Worm (Caenorhabditis elegans) whole organism, L3 larva: Measurements from ENCODE around the gene T25B9.1.
"Not testable (repeated sequence)": the region's sequence is repeated elsewhere in the genome, so short reads cannot be mapped to it uniquely, and the experiment has no call there.

Experiments
- ZK546.5 ChIP-seq: sonication (generic microtip); optimal IDR thresholded peaks from 2 replicates; lab custom pipeline; 2017; ENCODE audit warnings: missing biosample characterization, missing genetic modification characterization
- aly-2 ChIP-seq: fragments of 150-350 bp; optimal IDR thresholded peaks from 2 replicates; lab custom pipeline; 2014; ENCODE audit warnings: missing biosample characterization, missing genetic modification characterization
- ceh-16 ChIP-seq: sonication (generic microtip); optimal IDR thresholded peaks from 2 replicates; lab custom pipeline; 2017; ENCODE audit warnings: missing biosample characterization, missing genetic modification characterization
- ceh-82 ChIP-seq: fragments of 150-350 bp; optimal IDR thresholded peaks from 2 replicates; lab custom pipeline; 2014; ENCODE audit warnings: missing biosample characterization, missing genetic modification characterization
- daf-12 ChIP-seq: fragments of 150-350 bp; optimal IDR thresholded peaks from 2 replicates; lab custom pipeline; 2014; ENCODE audit warnings: missing biosample characterization, missing genetic modification reagents, missing genetic modification characterization
- egl-5 ChIP-seq: fragments of 150-350 bp; optimal IDR thresholded peaks from 2 replicates; lab custom pipeline; 2017; ENCODE audit warnings: missing biosample characterization, missing genetic modification reagents, missing genetic modification characterization, inconsistent platforms
- elt-1 ChIP-seq: fragments of 150-350 bp; optimal IDR thresholded peaks from 2 replicates; lab custom pipeline; 2014; ENCODE audit warnings: missing biosample characterization, missing genetic modification characterization
- elt-2 ChIP-seq: sonication (generic microtip); optimal IDR thresholded peaks from 2 replicates; lab custom pipeline; 2016; ENCODE audit warnings: missing genetic modification reagents, mild to moderate bottlenecking, missing genetic modification characterization, missing compliant biosample characterization
- elt-3 ChIP-seq, 3 experiments: fragments of 150-350 bp in 1 of 3; sonication (generic microtip) in 2 of 3; optimal IDR thresholded peaks; 2 replicates in 2 of 3; 4 replicates in 1 of 3; lab custom pipeline; 2014 to 2017; ENCODE audit warnings: missing biosample characterization in 3 of 3, missing genetic modification characterization in 3 of 3
- eor-1 ChIP-seq, 2 experiments: fragments of 150-350 bp; optimal IDR thresholded peaks; 2 replicates each; lab custom pipeline; 2014 to 2018; ENCODE audit warnings: missing biosample characterization in 2 of 2, missing genetic modification characterization in 2 of 2
- fkh-10 ChIP-seq: sonication (generic microtip); optimal IDR thresholded peaks from 2 replicates; lab custom pipeline; 2017; ENCODE audit warnings: missing biosample characterization, missing genetic modification reagents, missing genetic modification characterization
- fkh-2 ChIP-seq: fragments of 150-350 bp; optimal IDR thresholded peaks from 2 replicates; lab custom pipeline; 2014; ENCODE audit warnings: missing biosample characterization, missing genetic modification reagents, missing genetic modification characterization
- fos-1 ChIP-seq: fragments of 150-350 bp; optimal IDR thresholded peaks from 2 replicates; lab custom pipeline; 2014; ENCODE audit warnings: missing biosample characterization, missing genetic modification characterization
- hmg-11 ChIP-seq: sonication (generic microtip); optimal IDR thresholded peaks from 2 replicates; lab custom pipeline; 2016; ENCODE audit warnings: missing genetic modification characterization, missing compliant biosample characterization
- jun-1 ChIP-seq: fragments of 150-350 bp; optimal IDR thresholded peaks from 2 replicates; lab custom pipeline; 2014; ENCODE audit warnings: missing biosample characterization, missing genetic modification reagents, missing genetic modification characterization
- lin-15B ChIP-seq: fragments of 150-350 bp; optimal IDR thresholded peaks from 2 replicates; lab custom pipeline; 2014; ENCODE audit warnings: missing biosample characterization, missing genetic modification characterization
- lin-39 ChIP-seq: fragments of 150-350 bp; optimal IDR thresholded peaks from 2 replicates; lab custom pipeline; 2018; ENCODE audit warnings: missing biosample characterization, missing genetic modification reagents, missing genetic modification characterization
- lsy-12 ChIP-seq: sonication (generic microtip); optimal IDR thresholded peaks from 2 replicates; lab custom pipeline; 2016; ENCODE audit warnings: mild to moderate bottlenecking, missing genetic modification characterization, missing compliant biosample characterization
- mdl-1 ChIP-seq: fragments of 150-350 bp; optimal IDR thresholded peaks from 2 replicates; lab custom pipeline; 2014; ENCODE audit warnings: missing biosample characterization, missing genetic modification characterization
- nfya-1 ChIP-seq: sonication (generic microtip); optimal IDR thresholded peaks from 2 replicates; lab custom pipeline; 2017; ENCODE audit warnings: missing genetic modification characterization, mild to moderate bottlenecking, missing compliant biosample characterization, antibody characterized with exemption, moderate library complexity; ENCODE audit not compliant: insufficient read depth
- nhr-11 ChIP-seq: fragments of 150-350 bp; optimal IDR thresholded peaks from 2 replicates; lab custom pipeline; 2014; ENCODE audit warnings: missing biosample characterization, missing genetic modification characterization
- nhr-12 ChIP-seq: fragments of 150-350 bp; optimal IDR thresholded peaks from 2 replicates; lab custom pipeline; 2014; ENCODE audit warnings: missing biosample characterization, missing genetic modification characterization
- nhr-23 ChIP-seq: fragments of 150-350 bp; optimal IDR thresholded peaks from 2 replicates; lab custom pipeline; 2014; ENCODE audit warnings: missing biosample characterization, missing genetic modification reagents, missing genetic modification characterization
- nhr-237 ChIP-seq: fragments of 150-350 bp; optimal IDR thresholded peaks from 2 replicates; lab custom pipeline; 2014; ENCODE audit warnings: missing biosample characterization, missing genetic modification characterization
- nhr-25 ChIP-seq: sonication (generic microtip); optimal IDR thresholded peaks from 2 replicates; lab custom pipeline; 2017; ENCODE audit warnings: missing biosample characterization, missing genetic modification characterization
- nhr-28 ChIP-seq: fragments of 150-350 bp; optimal IDR thresholded peaks from 2 replicates; lab custom pipeline; 2014; ENCODE audit warnings: missing biosample characterization, missing genetic modification characterization
- nhr-43 ChIP-seq: sonication (generic microtip); optimal IDR thresholded peaks from 2 replicates; lab custom pipeline; 2016; ENCODE audit warnings: mild to moderate bottlenecking, missing genetic modification characterization, missing compliant biosample characterization; ENCODE audit not compliant: poor library complexity, severe bottlenecking
- nhr-67 ChIP-seq: fragments of 150-350 bp; optimal IDR thresholded peaks from 2 replicates; lab custom pipeline; 2014; ENCODE audit warnings: missing biosample characterization, missing genetic modification characterization
- nhr-77 ChIP-seq: fragments of 150-350 bp; optimal IDR thresholded peaks from 2 replicates; lab custom pipeline; 2014; ENCODE audit warnings: missing biosample characterization, missing genetic modification characterization
- pha-4 ChIP-seq: fragments of 150-350 bp; optimal IDR thresholded peaks from 2 replicates; lab custom pipeline; 2014; ENCODE audit warnings: missing biosample characterization, missing genetic modification reagents, missing genetic modification characterization
- pqm-1 ChIP-seq: fragments of 150-350 bp; optimal IDR thresholded peaks from 2 replicates; lab custom pipeline; 2017; ENCODE audit warnings: missing biosample characterization, missing genetic modification characterization, inconsistent platforms
- sea-2 ChIP-seq: fragments of 150-350 bp; sonication (generic microtip); optimal IDR thresholded peaks from 4 replicates; lab custom pipeline; 2014; ENCODE audit warnings: missing biosample characterization, missing genetic modification reagents, missing genetic modification characterization
- skn-1 ChIP-seq: fragments of 150-350 bp; optimal IDR thresholded peaks from 2 replicates; lab custom pipeline; 2014; ENCODE audit warnings: missing biosample characterization, missing genetic modification characterization
- snpc-4 ChIP-seq: fragments of 150-350 bp; optimal IDR thresholded peaks from 2 replicates; lab custom pipeline; 2014; ENCODE audit warnings: missing biosample characterization, missing genetic modification characterization
- tbx-2 ChIP-seq: sonication (generic microtip); optimal IDR thresholded peaks from 2 replicates; lab custom pipeline; 2016; ENCODE audit warnings: mild to moderate bottlenecking, missing genetic modification characterization, missing compliant biosample characterization
- ztf-11 ChIP-seq: fragments of 150-350 bp; optimal IDR thresholded peaks from 2 replicates; lab custom pipeline; 2014; ENCODE audit warnings: missing biosample characterization, missing genetic modification characterization

T25B9.1 gene

ce11 chrIV:10761344-10761743, 11.4 kb upstream of the T25B9.1 start, which contains the start of gene ugt-54:
Gene ugt-54 (plus strand): TSS chrIV:10761698.
- TF ChIP-seq lin-15B (tag; lab: Kevin White, UChicago) (no peak), pqm-1 (tag; lab: Kevin White, UChicago) (peak; percentile 74), elt-2 (tag; lab: Kevin White, UChicago) (peak; percentile 87), sea-2 (GFP tag; lab: Kevin White, UChicago) (no peak)
- TF ChIP-seq, all 47 proteins: peak for 2

DNA sequence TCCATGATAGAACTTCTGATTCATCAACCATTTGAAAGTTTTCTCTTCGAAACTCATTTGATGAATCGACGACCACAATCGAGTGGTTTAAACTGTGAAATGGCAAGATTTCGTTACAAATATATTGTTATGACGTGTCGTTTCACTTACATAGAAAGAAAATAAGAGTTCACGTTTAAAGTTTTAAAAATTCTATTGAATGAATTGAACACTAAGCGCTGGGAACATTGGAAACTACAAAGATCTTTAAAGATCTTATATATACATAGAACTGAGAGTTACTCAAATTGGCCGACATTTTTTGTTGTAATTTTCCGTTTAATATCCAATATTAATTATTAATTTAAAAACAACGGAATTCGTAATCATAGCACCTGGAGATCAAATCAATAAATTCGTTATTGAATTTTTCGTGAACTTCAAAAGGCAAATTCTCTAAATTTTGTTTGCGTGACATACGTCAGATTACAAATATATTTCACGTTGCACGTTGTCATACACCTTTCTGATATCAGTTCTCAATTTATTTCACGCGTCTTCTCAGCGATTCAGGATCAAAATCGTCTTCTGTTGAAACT, 7.8 kb upstream of the T25B9.1 start, which contains the start of the genes T25B9.4 and T25B9.6:
Gene T25B9.4 (minus strand): TSS at position 101 of the 578 bp plus-strand sequence.
Gene T25B9.6 (plus strand): TSS at position 528 of the 578 bp plus-strand sequence.
- TF ChIP-seq daf-12 (tag; lab: Kevin White, UChicago) (no peak), nhr-237 (tag; lab: Kevin White, UChicago) (no peak), lin-39 (no peak), nhr-11 (no peak), ztf-11 (no peak), nhr-77 (tag; lab: Kevin White, UChicago) (no peak), aly-2 (no peak), egl-5 (no peak), snpc-4 (tag; lab: Kevin White, UChicago) (no peak)

DNA sequence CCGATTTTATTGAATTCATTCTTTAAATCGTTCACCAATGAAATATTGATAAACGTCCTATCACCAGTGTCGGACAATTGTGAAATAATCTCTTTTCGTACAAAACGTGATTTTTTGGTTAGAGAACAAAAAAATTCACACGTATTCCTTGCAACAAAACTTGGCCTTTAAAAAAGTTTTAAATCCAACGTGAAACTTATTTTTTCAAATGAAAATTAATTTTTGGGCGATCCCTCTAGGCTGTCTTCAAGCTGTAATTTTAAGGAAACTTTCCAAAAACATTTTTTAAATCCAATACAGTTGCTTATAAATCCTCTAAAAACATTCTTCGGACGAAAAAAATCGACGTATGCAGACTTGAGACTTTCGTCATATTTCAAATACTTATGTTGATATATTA, 4.7 kb upstream of the T25B9.1 start, which contains the start of gene T25B9.5:
Gene T25B9.5 (minus strand): TSS at position 101 of the 400 bp plus-strand sequence.
- TF ChIP-seq pha-4 = no peak
- TF ChIP-seq elt-3 (tag; optimal IDR thresholded peaks at IDR 0.05; lab: Kevin White, UChicago) = no peak
- no peak for TF ChIP-seq hmg-11 (tag; lab: Kevin White, UChicago)
- no peak for TF ChIP-seq pqm-1 (tag; lab: Kevin White, UChicago)
- no peak for TF ChIP-seq nhr-12 (tag; lab: Kevin White, UChicago)
- no peak for TF ChIP-seq nhr-25 (tag; lab: Kevin White, UChicago)
- TF ChIP-seq snpc-4 (tag; lab: Kevin White, UChicago) = no peak
- no peak for TF ChIP-seq eor-1 (tag; optimal IDR thresholded peaks at IDR 0.05; lab: Kevin White, UChicago)
- TF ChIP-seq nfya-1 (tag; lab: Kevin White, UChicago) = no peak
- TF ChIP-seq ceh-16 (tag; lab: Kevin White, UChicago) = no peak
- no peak for TF ChIP-seq elt-1
- no peak for TF ChIP-seq tbx-2 (tag; lab: Kevin White, UChicago)
- TF ChIP-seq mdl-1 (tag; lab: Kevin White, UChicago) = no peak
- no peak for TF ChIP-seq nhr-28 (tag; lab: Kevin White, UChicago)
- TF ChIP-seq lsy-12 (tag; lab: Kevin White, UChicago) = no peak
- no peak for TF ChIP-seq jun-1
- TF ChIP-seq nhr-237 (tag; lab: Kevin White, UChicago) = no peak
- no peak for TF ChIP-seq fos-1 (tag; lab: Kevin White, UChicago)

DNA sequence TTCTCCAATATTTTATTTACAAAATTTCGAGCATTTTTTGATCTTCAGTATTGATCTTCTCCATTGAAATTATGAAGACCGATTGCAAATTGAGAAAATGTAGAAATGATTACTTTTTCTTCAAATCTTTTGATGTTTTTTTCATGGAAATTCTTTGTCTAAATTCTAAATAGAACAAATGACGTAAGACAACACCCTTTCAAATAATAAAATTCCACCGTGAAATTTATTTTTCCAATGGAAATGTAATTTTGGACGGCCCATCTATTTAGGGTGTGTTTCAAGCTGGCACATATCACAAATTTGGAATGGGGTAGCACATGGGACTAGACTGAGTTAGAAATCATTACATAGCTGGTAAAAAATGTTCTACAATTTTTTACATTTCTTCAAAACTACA, 1.8 kb upstream of the T25B9.1 start, which contains the start of gene T25B9.2:
Gene T25B9.2 (minus strand): TSS at position 101 of the 400 bp plus-strand sequence.
- TF ChIP-seq pha-4; fkh-10 (GFP tag; lab: Kevin White, UChicago); nhr-67 (tag; lab: Kevin White, UChicago): not testable (repeated sequence)

ce11 chrIV:10745332-10745731, 4.6 kb downstream of the T25B9.1 start:
- TF ChIP-seq lsy-12 (tag; lab: Kevin White, UChicago) = no peak
- no peak for TF ChIP-seq nhr-43 (tag; lab: Kevin White, UChicago)
- no peak for TF ChIP-seq ceh-82 (tag; lab: Kevin White, UChicago)
- no peak for TF ChIP-seq tbx-2 (tag; lab: Kevin White, UChicago)
- no peak for TF ChIP-seq fkh-2
- no peak for TF ChIP-seq skn-1 (tag; lab: Kevin White, UChicago)
- TF ChIP-seq pqm-1 (tag; lab: Kevin White, UChicago) = no peak
- TF ChIP-seq pha-4 = no peak
- TF ChIP-seq lin-39 = no peak
- TF ChIP-seq ztf-11 = no peak
- no peak for TF ChIP-seq elt-3 (tag; optimal IDR thresholded peaks at IDR 0.05; lab: Kevin White, UChicago)
- TF ChIP-seq nhr-23 = no peak
- TF ChIP-seq nfya-1 (tag; lab: Kevin White, UChicago) = no peak
- TF ChIP-seq ZK546.5 (tag; lab: Kevin White, UChicago) = no peak
